Fruit fly (Drosophila melanogaster) whole organism, embryonic: ENCODE measurements around the gene CG43077.

Experiments used
- Asciz ChIP-seq: fragments of 200-800 bp; sonication (Bioruptor generic); optimal IDR thresholded peaks from 2 replicates; lab custom pipeline; 2017; ENCODE audit warnings: missing biosample characterization, mild to moderate bottlenecking, missing genetic modification characterization, missing genetic modification reagents
- BEAF-32 ChIP-seq: fragments of 200-800 bp; sonication (Bioruptor generic); optimal IDR thresholded peaks from 3 replicates; lab custom pipeline; 2017; ENCODE audit warnings: missing biosample characterization, missing genetic modification characterization, mild to moderate bottlenecking, moderate library complexity, missing genetic modification reagents
- CG10321 ChIP-seq: fragments of 200-800 bp; sonication (Bioruptor generic); IDR thresholded peaks from 2 replicates; pipeline ENCODE4 v1.3.6; 2022; ENCODE audit warnings: missing biosample characterization, missing genetic modification characterization
- CG12744 ChIP-seq: fragments of 200-800 bp; sonication (Bioruptor generic); optimal IDR thresholded peaks from 2 replicates; lab custom pipeline; 2016; ENCODE audit warnings: missing biosample characterization, missing genetic modification characterization
- CG12942 ChIP-seq: fragments of 200-800 bp; sonication (Bioruptor generic); optimal IDR thresholded peaks from 3 replicates; lab custom pipeline; 2016; ENCODE audit warnings: missing biosample characterization, missing genetic modification characterization
- CG15514 ChIP-seq: fragments of 200-800 bp; sonication (Bioruptor generic); optimal IDR thresholded peaks from 3 replicates; lab custom pipeline; 2017; ENCODE audit warnings: missing biosample characterization, missing genetic modification characterization, mild to moderate bottlenecking, moderate library complexity, missing genetic modification reagents
- CG16813 ChIP-seq: fragments of 200-800 bp; sonication (Bioruptor generic); IDR thresholded peaks from 3 replicates; pipeline ENCODE4 v1.3.6; 2022; ENCODE audit warnings: missing biosample characterization, missing genetic modification characterization; ENCODE audit not compliant: partially characterized antibody
- CG17568 ChIP-seq: fragments of 200-800 bp; sonication (Bioruptor generic); optimal IDR thresholded peaks from 2 replicates; lab custom pipeline; 2018; ENCODE audit warnings: missing biosample characterization, mild to moderate bottlenecking, missing genetic modification characterization, moderate library complexity
- CG2129 ChIP-seq: fragments of 200-800 bp; sonication (Bioruptor generic); IDR thresholded peaks from 2 replicates; pipeline ENCODE4 v1.3.6; 2022; ENCODE audit warnings: missing biosample characterization, missing genetic modification characterization; ENCODE audit not compliant: partially characterized antibody
- CG30431 ChIP-seq: fragments of 200-800 bp; sonication (Bioruptor generic); optimal IDR thresholded peaks from 2 replicates; lab custom pipeline; 2017; ENCODE audit warnings: missing biosample characterization, missing genetic modification characterization
- CG31388 ChIP-seq: fragments of 200-800 bp; sonication (Bioruptor generic); optimal IDR thresholded peaks from 2 replicates; lab custom pipeline; 2016; ENCODE audit warnings: missing biosample characterization, missing genetic modification characterization
- CG3407 ChIP-seq: fragments of 200-800 bp; sonication (Bioruptor generic); optimal IDR thresholded peaks from 2 replicates; lab custom pipeline; 2018; ENCODE audit warnings: missing biosample characterization, mild to moderate bottlenecking, missing genetic modification characterization
- CG34224 ChIP-seq: fragments of 200-800 bp; sonication (Bioruptor generic); IDR thresholded peaks from 3 replicates; pipeline ENCODE4 v1.3.6; 2022; ENCODE audit warnings: missing biosample characterization, missing genetic modification characterization; ENCODE audit not compliant: partially characterized antibody
- CG6175 ChIP-seq: fragments of 200-800 bp; sonication (Bioruptor generic); IDR thresholded peaks from 3 replicates; pipeline ENCODE4 v1.3.6; 2022; ENCODE audit warnings: missing biosample characterization, missing genetic modification characterization
- CG6683 ChIP-seq: fragments of 200-800 bp; sonication (Bioruptor generic); optimal IDR thresholded peaks from 2 replicates; lab custom pipeline; 2017; ENCODE audit warnings: missing biosample characterization, mild to moderate bottlenecking, missing genetic modification characterization, missing genetic modification reagents
- CG7556 ChIP-seq: fragments of 200-800 bp; sonication (Bioruptor generic); optimal IDR thresholded peaks from 2 replicates; lab custom pipeline; 2017; ENCODE audit warnings: missing biosample characterization, mild to moderate bottlenecking, missing genetic modification characterization
- CG7963 ChIP-seq: fragments of 200-800 bp; sonication (Bioruptor generic); IDR thresholded peaks from 3 replicates; pipeline ENCODE4 v1.3.6; 2022; ENCODE audit warnings: missing biosample characterization, missing genetic modification characterization; ENCODE audit not compliant: partially characterized antibody
- CG8290 ChIP-seq, 3 experiments: fragments of 200-800 bp; sonication (Bioruptor generic); optimal IDR thresholded peaks; 2 replicates each; lab custom pipeline; 2016 to 2019; ENCODE audit warnings: missing biosample characterization in 3 of 3, missing genetic modification characterization in 3 of 3, mild to moderate bottlenecking in 2 of 3, moderate library complexity in 1 of 3
- D19B ChIP-seq: fragments of 200-800 bp; sonication (Bioruptor generic); optimal IDR thresholded peaks from 2 replicates; lab custom pipeline; 2017; ENCODE audit warnings: missing biosample characterization, mild to moderate bottlenecking, missing genetic modification characterization
- Dp ChIP-seq: fragments of 200-800 bp; sonication (Bioruptor generic); optimal IDR thresholded peaks from 2 replicates; lab custom pipeline; 2018; ENCODE audit warnings: missing biosample characterization, mild to moderate bottlenecking, missing genetic modification characterization, moderate library complexity
- Dref ChIP-seq: fragments of 200-800 bp; sonication (Bioruptor generic); IDR thresholded peaks from 2 replicates; pipeline ENCODE4 v1.3.6; 2022; ENCODE audit warnings: missing biosample characterization, missing genetic modification characterization
- E2f1 ChIP-seq: fragments of 200-800 bp; sonication (Bioruptor generic); IDR thresholded peaks from 2 replicates; pipeline ENCODE4 v1.3.6; 2022; ENCODE audit warnings: missing biosample characterization, missing genetic modification characterization
- E2f2 ChIP-seq: fragments of 200-800 bp; sonication (Bioruptor generic); IDR thresholded peaks from 2 replicates; pipeline ENCODE4 v1.3.6; 2022; ENCODE audit warnings: missing biosample characterization, missing genetic modification characterization
- Fer1 ChIP-seq: fragments of 200-800 bp; sonication (Bioruptor generic); optimal IDR thresholded peaks from 2 replicates; lab custom pipeline; 2017; ENCODE audit warnings: missing biosample characterization, mild to moderate bottlenecking, missing genetic modification characterization
- HLH4C ChIP-seq: fragments of 200-800 bp; sonication (Bioruptor generic); IDR thresholded peaks from 3 replicates; pipeline ENCODE4 v1.3.6; 2022; ENCODE audit warnings: missing biosample characterization, missing genetic modification characterization; ENCODE audit not compliant: partially characterized antibody
- Hey ChIP-seq: fragments of 200-800 bp; sonication (Bioruptor generic); optimal IDR thresholded peaks from 3 replicates; lab custom pipeline; 2018; ENCODE audit warnings: missing biosample characterization, mild to moderate bottlenecking, missing genetic modification characterization
- Hr78 ChIP-seq, 2 experiments: fragments of 200-800 bp in 1 of 2; fragments of >200 bp in 1 of 2; sonication (Bioruptor generic) in 1 of 2; optimal IDR thresholded peaks; 2 replicates each; lab custom pipeline; 2017 to 2019; ENCODE audit warnings: missing biosample characterization in 2 of 2, missing genetic modification characterization in 2 of 2, mild to moderate bottlenecking in 1 of 2, moderate library complexity in 1 of 2
- Kr ChIP-seq: fragments of 200-800 bp; sonication (Bioruptor generic); optimal IDR thresholded peaks from 2 replicates; lab custom pipeline; 2017; ENCODE audit warnings: missing biosample characterization, mild to moderate bottlenecking, missing genetic modification characterization
- Max ChIP-seq: fragments of 200-800 bp; sonication (Bioruptor generic); optimal IDR thresholded peaks from 2 replicates; lab custom pipeline; 2016; ENCODE audit warnings: missing biosample characterization, mild to moderate bottlenecking, missing genetic modification characterization
- Oaz ChIP-seq: fragments of 200-800 bp; sonication (Bioruptor generic); IDR thresholded peaks from 2 replicates; pipeline ENCODE4 v1.3.6; 2022; ENCODE audit warnings: missing biosample characterization, missing genetic modification characterization
- Side ChIP-seq: fragments of 200-800 bp; sonication (Bioruptor generic); optimal IDR thresholded peaks from 2 replicates; lab custom pipeline; 2016; ENCODE audit warnings: missing biosample characterization, missing genetic modification characterization
- Trl ChIP-seq, 3 experiments: fragments of >200 bp in 2 of 3; fragments of 200-800 bp in 1 of 3; sonication (Bioruptor generic) in 1 of 3; optimal IDR thresholded peaks; 2 replicates in 1 of 3; 3 replicates in 2 of 3; lab custom pipeline; 2016 to 2017; ENCODE audit warnings: missing biosample characterization in 1 of 3, missing genetic modification characterization in 1 of 3
- Usf ChIP-seq: fragments of 200-800 bp; sonication (Bioruptor generic); optimal IDR thresholded peaks from 2 replicates; lab custom pipeline; 2017; ENCODE audit warnings: missing genotype, missing biosample characterization, missing genetic modification characterization
- amos ChIP-seq: fragments of 200-800 bp; sonication (Bioruptor generic); IDR thresholded peaks from 2 replicates; pipeline ENCODE4 v1.3.6; 2022; ENCODE audit warnings: missing biosample characterization, missing genetic modification characterization; ENCODE audit not compliant: partially characterized antibody
- ap ChIP-seq: fragments of 200-800 bp; sonication (Bioruptor generic); IDR thresholded peaks from 2 replicates; pipeline ENCODE4 v1.3.6; 2022; ENCODE audit warnings: missing biosample characterization, missing genetic modification characterization
- ara ChIP-seq: fragments of 200-800 bp; sonication (Bioruptor generic); IDR thresholded peaks from 2 replicates; pipeline ENCODE4 v1.3.6; 2022; ENCODE audit warnings: missing biosample characterization, missing genetic modification characterization
- az2 ChIP-seq: fragments of 200-800 bp; sonication (Bioruptor generic); optimal IDR thresholded peaks from 3 replicates; lab custom pipeline; 2016; ENCODE audit warnings: missing biosample characterization, missing genetic modification characterization
- bigmax ChIP-seq: fragments of 200-800 bp; sonication (Bioruptor generic); optimal IDR thresholded peaks from 2 replicates; lab custom pipeline; 2018; ENCODE audit warnings: missing biosample characterization, mild to moderate bottlenecking, missing genetic modification characterization
- caup ChIP-seq: fragments of 200-800 bp; sonication (Bioruptor generic); optimal IDR thresholded peaks from 3 replicates; lab custom pipeline; 2017; ENCODE audit warnings: missing biosample characterization, mild to moderate bottlenecking, missing genetic modification characterization, moderate library complexity; ENCODE audit not compliant: severe bottlenecking
- fd3F ChIP-seq: fragments of 200-800 bp; sonication (Bioruptor generic); optimal IDR thresholded peaks from 2 replicates; lab custom pipeline; 2018; ENCODE audit warnings: missing biosample characterization, mild to moderate bottlenecking, missing genetic modification characterization, moderate library complexity
- gfzf ChIP-seq: fragments of 200-800 bp; sonication (Bioruptor generic); optimal IDR thresholded peaks from 2 replicates; lab custom pipeline; 2016; ENCODE audit warnings: missing biosample characterization, mild to moderate bottlenecking, missing genetic modification characterization, moderate library complexity
- gsb ChIP-seq: fragments of 200-800 bp; sonication (Bioruptor generic); IDR thresholded peaks from 2 replicates; pipeline ENCODE4 v1.3.6; 2022; ENCODE audit warnings: missing biosample characterization, missing genetic modification characterization
- knrl ChIP-seq: fragments of 200-800 bp; sonication (Bioruptor generic); IDR thresholded peaks from 3 replicates; pipeline ENCODE4 v1.3.6; 2022; ENCODE audit warnings: missing biosample characterization, missing genetic modification characterization; ENCODE audit not compliant: partially characterized antibody
- mam ChIP-seq: fragments of 200-800 bp; sonication (Bioruptor generic); optimal IDR thresholded peaks from 3 replicates; lab custom pipeline; 2016; ENCODE audit warnings: missing biosample characterization, missing genetic modification characterization
- pnt ChIP-seq: fragments of 200-800 bp; sonication (Bioruptor generic); optimal IDR thresholded peaks from 3 replicates; lab custom pipeline; 2016; ENCODE audit warnings: missing biosample characterization, missing genetic modification characterization
- trem ChIP-seq: fragments of 200-800 bp; optimal IDR thresholded peaks from 3 replicates; lab custom pipeline; 2019; ENCODE audit warnings: missing biosample characterization, mild to moderate bottlenecking, missing genetic modification characterization, moderate library complexity
- unc-4 ChIP-seq: fragments of 200-800 bp; sonication (Bioruptor generic); IDR thresholded peaks from 2 replicates; pipeline ENCODE4 v1.3.6; 2022; ENCODE audit warnings: missing biosample characterization, missing genetic modification characterization; ENCODE audit not compliant: partially characterized antibody
- vnd ChIP-seq: fragments of 200-800 bp; sonication (Bioruptor generic); IDR thresholded peaks from 3 replicates; pipeline ENCODE4 v1.3.6; 2022; ENCODE audit warnings: missing biosample characterization, missing genetic modification characterization; ENCODE audit not compliant: partially characterized antibody

CG43077 gene

DNA sequence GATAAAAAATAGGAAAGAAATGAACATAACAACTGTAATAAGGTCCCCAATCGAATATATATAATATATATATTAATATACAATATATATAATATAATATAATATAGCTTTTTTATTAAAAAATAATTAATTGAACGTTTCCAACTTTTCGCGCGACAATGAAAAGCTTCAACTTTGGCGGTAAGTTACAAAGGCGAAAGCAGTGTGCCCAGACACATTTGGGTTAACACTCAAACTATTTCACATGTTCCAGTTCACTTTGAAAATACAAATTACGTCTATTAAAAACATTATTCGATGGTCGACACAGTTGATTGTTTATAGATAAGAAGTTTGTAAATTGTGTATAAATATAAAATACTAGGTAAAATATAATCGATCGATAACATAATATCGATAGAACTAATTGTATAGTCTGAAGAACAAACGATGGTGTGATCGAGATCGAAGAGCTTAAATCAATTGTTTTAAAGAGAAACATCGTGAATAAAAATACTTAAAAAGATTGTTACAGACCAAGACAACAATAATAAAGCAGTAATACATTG, 37.9 kb upstream of the CG43077 start (continued):
- no peak for TF ChIP-seq az2 (GFP tag; lab: Kevin White, UChicago)
- no peak for TF ChIP-seq Oaz (GFP tag; lab: Robert Waterston, UW)
- no peak for TF ChIP-seq Trl (optimal IDR thresholded peaks at IDR 0.05; lab: Kevin White, UChicago)
- no peak for TF ChIP-seq Trl (GFP tag; optimal IDR thresholded peaks at IDR 0.05; lab: Kevin White, UChicago)
- TF ChIP-seq E2f1 (GFP tag; lab: Robert Waterston, UW): no peak
- TF ChIP-seq ap: no peak
- TF ChIP-seq CG3407: no peak
- TF ChIP-seq CG17568 (GFP tag; lab: Kevin White, UChicago): no peak
- TF ChIP-seq caup: no peak
- no peak for TF ChIP-seq Max (GFP tag; lab: Kevin White, UChicago)
- peak; percentile 73 for TF ChIP-seq E2f2 (GFP tag; lab: Robert Waterston, UW)
- TF ChIP-seq Asciz (GFP tag; lab: Kevin White, UChicago): no peak
- no peak for TF ChIP-seq Kr (GFP tag; lab: Kevin White, UChicago)
- peak; percentile 40; the same call in 2 of the 3 replicates for TF ChIP-seq HLH4C (GFP tag; lab: Robert Waterston, UW)
- peak; percentile 52 for TF ChIP-seq unc-4
- no peak for TF ChIP-seq Side
- TF ChIP-seq CG12942 (GFP tag; lab: Kevin White, UChicago): no peak
- TF ChIP-seq gfzf (GFP tag; lab: Kevin White, UChicago): peak; percentile 35
- TF ChIP-seq D19B (GFP tag; lab: Kevin White, UChicago): no peak
- TF ChIP-seq trem (tag; lab: Kevin White, UChicago): no peak
- TF ChIP-seq CG7556 (GFP tag; lab: Kevin White, UChicago): no peak
- TF ChIP-seq CG34224 (GFP tag; lab: Robert Waterston, UW): peak; percentile 65
- TF ChIP-seq CG8290 (GFP tag; optimal IDR thresholded peaks at IDR 0.05; lab: Kevin White, UChicago): peak; percentile 21
- TF ChIP-seq CG8290 (tag; optimal IDR thresholded peaks at IDR 0.05; lab: Kevin White, UChicago): no peak
- TF ChIP-seq CG2129: 0 out of 2 replicates have a peak, but pooled peaks have one; percentile 12
- TF ChIP-seq CG10321 (GFP tag; lab: Robert Waterston, UW): no peak
- peak; percentile 25 for TF ChIP-seq CG15514
- TF ChIP-seq ara: no peak
- TF ChIP-seq pnt: no peak
- no peak for TF ChIP-seq fd3F
- TF ChIP-seq BEAF-32: peak; percentile 62
- no peak for TF ChIP-seq CG7963
- no peak for TF ChIP-seq CG6175
- no peak for TF ChIP-seq Usf (GFP tag; lab: Kevin White, UChicago)
- no peak for TF ChIP-seq gsb (GFP tag; lab: Robert Waterston, UW)
- TF ChIP-seq CG31388 (GFP tag; lab: Kevin White, UChicago): no peak
- TF ChIP-seq CG12744 (GFP tag; lab: Kevin White, UChicago): no peak
- no peak for TF ChIP-seq CG30431
- no peak for TF ChIP-seq CG6683 (GFP tag; lab: Kevin White, UChicago)
- TF ChIP-seq Dp (GFP tag; lab: Kevin White, UChicago): peak; percentile 64
- TF ChIP-seq mam (GFP tag; lab: Kevin White, UChicago): no peak
- TF ChIP-seq vnd: no peak
- TF ChIP-seq Fer1: no peak
- peak; percentile 47; the same call in 2 of the 3 replicates for TF ChIP-seq knrl (GFP tag; lab: Robert Waterston, UW)
- TF ChIP-seq Dref (GFP tag; lab: Robert Waterston, UW): peak; percentile 57
- TF ChIP-seq amos (GFP tag; lab: Robert Waterston, UW): peak; percentile 56; the same call in 1 of the 2 replicates
- TF ChIP-seq Hey (tag; lab: Kevin White, UChicago): no peak
- TF ChIP-seq CG16813 (GFP tag; lab: Robert Waterston, UW): peak; percentile 61
- no peak for TF ChIP-seq bigmax (GFP tag; lab: Kevin White, UChicago)
- TF ChIP-seq Hr78 (GFP tag; optimal IDR thresholded peaks at IDR 0.05; lab: Kevin White, UChicago): no peak
